Worm (Caenorhabditis elegans) whole organism, L2 larva: ENCODE results near the gene klp-17.
A peak's percentile ranks its signal among the peaks of the same experiment; 100 is the strongest.

Source experiments
- R02D3.7 ChIP-seq: fragments of 150-350 bp; optimal IDR thresholded peaks from 2 replicates; lab custom pipeline; 2014; ENCODE audit warnings: missing biosample characterization, missing genetic modification characterization
- ama-1 ChIP-seq: fragments of 150-350 bp; optimal IDR thresholded peaks from 2 replicates; lab custom pipeline; 2018; ENCODE audit warnings: inconsistent platforms
- elt-1 ChIP-seq: fragments of 150-350 bp; optimal IDR thresholded peaks from 2 replicates; lab custom pipeline; 2014; ENCODE audit warnings: missing biosample characterization, missing genetic modification characterization
- fos-1 ChIP-seq: fragments of 150-350 bp; optimal IDR thresholded peaks from 2 replicates; lab custom pipeline; 2014; ENCODE audit warnings: missing biosample characterization, missing genetic modification characterization
- gmeb-1 ChIP-seq: fragments of 150-350 bp; optimal IDR thresholded peaks from 2 replicates; lab custom pipeline; 2014; ENCODE audit warnings: missing biosample characterization, missing genetic modification characterization
- nhr-11 ChIP-seq: fragments of 150-350 bp; optimal IDR thresholded peaks from 2 replicates; lab custom pipeline; 2014; ENCODE audit warnings: missing biosample characterization, missing genetic modification characterization
- sem-4 ChIP-seq: fragments of 150-350 bp; optimal IDR thresholded peaks from 2 replicates; lab custom pipeline; 2014; ENCODE audit warnings: missing biosample characterization, missing genetic modification reagents, missing genetic modification characterization
- sma-9 ChIP-seq, 2 experiments: fragments of 150-350 bp in 1 of 2; sonication (generic microtip) in 1 of 2; optimal IDR thresholded peaks; 2 replicates each; lab custom pipeline; 2014 to 2016; ENCODE audit warnings: missing genetic modification characterization in 2 of 2, mild to moderate bottlenecking in 1 of 2, missing biosample characterization in 1 of 2, missing compliant biosample characterization in 1 of 2, missing genetic modification reagents in 1 of 2, moderate library complexity in 1 of 2
- snpc-4 ChIP-seq: fragments of 150-350 bp; optimal IDR thresholded peaks from 2 replicates; lab custom pipeline; 2014; ENCODE audit warnings: missing biosample characterization, missing genetic modification characterization
- unc-39 ChIP-seq: fragments of 150-350 bp; optimal IDR thresholded peaks from 2 replicates; lab custom pipeline; 2014; ENCODE audit warnings: missing biosample characterization, missing genetic modification characterization
- ztf-11 ChIP-seq: sonication (generic microtip); optimal IDR thresholded peaks from 2 replicates; lab custom pipeline; 2017; ENCODE audit warnings: missing biosample characterization, missing genetic modification characterization
- ztf-4 ChIP-seq: fragments of 150-350 bp; optimal IDR thresholded peaks from 2 replicates; lab custom pipeline; 2014; ENCODE audit warnings: missing biosample characterization, missing genetic modification characterization

- TF ChIP-seq R02D3.7 (tag; lab: Kevin White, UChicago) = no peak
- no peak for TF ChIP-seq unc-39 (tag; lab: Kevin White, UChicago)
- no peak for TF ChIP-seq ztf-11
- no peak for TF ChIP-seq nhr-11 (tag; lab: Kevin White, UChicago)
- peak; percentile 16 for TF ChIP-seq gmeb-1 (tag; lab: Kevin White, UChicago)
- no peak for TF ChIP-seq elt-1 (tag; lab: Kevin White, UChicago)
- TF ChIP-seq sem-4 (tag; lab: Kevin White, UChicago) = no peak
- TF ChIP-seq ama-1 (lab: Kevin White, UChicago) = peak; percentile 9
- no peak for TF ChIP-seq ztf-4 (tag; lab: Kevin White, UChicago)
- no peak for TF ChIP-seq snpc-4 (tag; lab: Kevin White, UChicago)
- TF ChIP-seq sma-9 (GFP tag; optimal IDR thresholded peaks at IDR 0.05; lab: Kevin White, UChicago) = no peak
- TF ChIP-seq sma-9 (tag; optimal IDR thresholded peaks at IDR 0.05; lab: Kevin White, UChicago) = no peak
- no peak for TF ChIP-seq fos-1 (tag; lab: Kevin White, UChicago)
Measured at ce11 chrII:11495307-11495706, 27.9 kb upstream of the klp-17 start, which contains the start of the genes ooc-3 and B0334.4.
